Fruit fly (Drosophila melanogaster) whole organism, embryonic: ENCODE results near the gene kibra.

Experiments used
- ATbp ChIP-seq: fragments of 200-800 bp; sonication (Bioruptor generic); optimal IDR thresholded peaks from 2 replicates; lab custom pipeline; 2017; ENCODE audit warnings: missing biosample characterization, mild to moderate bottlenecking, missing genetic modification characterization, missing genetic modification reagents
- Asciz ChIP-seq: fragments of 200-800 bp; sonication (Bioruptor generic); optimal IDR thresholded peaks from 2 replicates; lab custom pipeline; 2017; ENCODE audit warnings: missing biosample characterization, mild to moderate bottlenecking, missing genetic modification characterization, missing genetic modification reagents
- CG10959 ChIP-seq: fragments of 200-800 bp; sonication (Bioruptor generic); IDR thresholded peaks from 2 replicates; pipeline ENCODE4 v1.3.6; 2022; ENCODE audit warnings: missing biosample characterization, missing genetic modification characterization
- CG12299 ChIP-seq: fragments of 200-800 bp; sonication (Bioruptor generic); optimal IDR thresholded peaks from 2 replicates; lab custom pipeline; 2018; ENCODE audit warnings: missing biosample characterization, mild to moderate bottlenecking, missing genetic modification characterization
- CG14050 ChIP-seq: fragments of 200-800 bp; sonication (Bioruptor generic); IDR thresholded peaks from 3 replicates; pipeline ENCODE4 v1.3.6; 2022; ENCODE audit warnings: missing biosample characterization, missing genetic modification characterization
- CG14860 ChIP-seq: fragments of 200-800 bp; sonication (Bioruptor generic); IDR thresholded peaks from 3 replicates; pipeline ENCODE4 v1.3.6; 2022; ENCODE audit warnings: missing biosample characterization, missing genetic modification characterization; ENCODE audit not compliant: partially characterized antibody
- CG14965 ChIP-seq: fragments of 200-800 bp; sonication (Bioruptor generic); optimal IDR thresholded peaks from 2 replicates; lab custom pipeline; 2016; ENCODE audit warnings: missing biosample characterization, missing genetic modification characterization, borderline replicate concordance
- CG15269 ChIP-seq: fragments of 200-800 bp; sonication (Bioruptor generic); optimal IDR thresholded peaks from 2 replicates; lab custom pipeline; 2018; ENCODE audit warnings: missing biosample characterization, mild to moderate bottlenecking, missing genetic modification characterization, moderate library complexity
- CG16863 ChIP-seq: fragments of 200-800 bp; sonication (Bioruptor generic); optimal IDR thresholded peaks from 3 replicates; lab custom pipeline; 2016; ENCODE audit warnings: missing biosample characterization, missing genetic modification characterization
- CG17829 ChIP-seq: fragments of 200-800 bp; optimal IDR thresholded peaks from 2 replicates; lab custom pipeline; 2019; ENCODE audit warnings: missing biosample characterization, mild to moderate bottlenecking, missing genetic modification characterization, moderate library complexity
- CG1792 ChIP-seq: fragments of 200-800 bp; sonication (Bioruptor generic); optimal IDR thresholded peaks from 2 replicates; lab custom pipeline; 2016; ENCODE audit warnings: missing biosample characterization, missing genetic modification characterization
- CG2116 ChIP-seq: fragments of 200-800 bp; sonication (Bioruptor generic); optimal IDR thresholded peaks from 3 replicates; lab custom pipeline; 2018; ENCODE audit warnings: missing biosample characterization, mild to moderate bottlenecking, missing genetic modification characterization
- CG2199 ChIP-seq: fragments of 200-800 bp; sonication (Bioruptor generic); IDR thresholded peaks from 3 replicates; pipeline ENCODE4 v1.3.6; 2022; ENCODE audit warnings: missing biosample characterization, missing genetic modification characterization
- CG2875 ChIP-seq: fragments of 200-800 bp; sonication (Bioruptor generic); optimal IDR thresholded peaks from 2 replicates; lab custom pipeline; 2017; ENCODE audit warnings: missing biosample characterization, mild to moderate bottlenecking, missing genetic modification characterization, missing genetic modification reagents
- CG31388 ChIP-seq: fragments of 200-800 bp; sonication (Bioruptor generic); optimal IDR thresholded peaks from 2 replicates; lab custom pipeline; 2016; ENCODE audit warnings: missing biosample characterization, missing genetic modification characterization
- CG3407 ChIP-seq: fragments of 200-800 bp; sonication (Bioruptor generic); optimal IDR thresholded peaks from 2 replicates; lab custom pipeline; 2018; ENCODE audit warnings: missing biosample characterization, mild to moderate bottlenecking, missing genetic modification characterization
- CG6175 ChIP-seq: fragments of 200-800 bp; sonication (Bioruptor generic); IDR thresholded peaks from 3 replicates; pipeline ENCODE4 v1.3.6; 2022; ENCODE audit warnings: missing biosample characterization, missing genetic modification characterization
- CG6254 ChIP-seq: fragments of 200-800 bp; sonication (Bioruptor generic); optimal IDR thresholded peaks from 3 replicates; lab custom pipeline; 2017; ENCODE audit warnings: mild to moderate bottlenecking, missing biosample characterization, missing genetic modification reagents, missing genetic modification characterization
- CG6689 ChIP-seq: fragments of 200-800 bp; sonication (Bioruptor generic); IDR thresholded peaks from 2 replicates; pipeline ENCODE4 v1.3.6; 2022; ENCODE audit warnings: missing biosample characterization, missing genetic modification characterization
- CG8359 ChIP-seq: fragments of 200-800 bp; sonication (Bioruptor generic); optimal IDR thresholded peaks from 2 replicates; lab custom pipeline; 2017; ENCODE audit warnings: missing biosample characterization, mild to moderate bottlenecking, missing genetic modification characterization, borderline replicate concordance
- CG9727 ChIP-seq: fragments of 200-800 bp; sonication (Bioruptor generic); optimal IDR thresholded peaks from 3 replicates; lab custom pipeline; 2017; ENCODE audit warnings: missing biosample characterization, mild to moderate bottlenecking, missing genetic modification characterization
- CG9817 ChIP-seq: fragments of 200-800 bp; sonication (Bioruptor generic); optimal IDR thresholded peaks from 2 replicates; lab custom pipeline; 2018; ENCODE audit warnings: missing biosample characterization, mild to moderate bottlenecking, missing genetic modification characterization, moderate library complexity
- ERR ChIP-seq: fragments of 200-800 bp; sonication (Bioruptor generic); optimal IDR thresholded peaks from 2 replicates; lab custom pipeline; 2016; ENCODE audit warnings: missing biosample characterization, missing genetic modification characterization
- Fer3 ChIP-seq: fragments of 200-800 bp; sonication (Bioruptor generic); optimal IDR thresholded peaks from 2 replicates; lab custom pipeline; 2018; ENCODE audit warnings: missing biosample characterization, mild to moderate bottlenecking, missing genetic modification characterization, moderate library complexity
- Gug ChIP-seq: fragments of 200-800 bp; sonication (Bioruptor generic); IDR thresholded peaks from 4 replicates; pipeline ENCODE4 v1.3.6; 2022; ENCODE audit warnings: missing biosample characterization, missing genetic modification characterization
- HmgZ ChIP-seq: fragments of 200-800 bp; sonication (Bioruptor generic); optimal IDR thresholded peaks from 2 replicates; lab custom pipeline; 2018; ENCODE audit warnings: missing biosample characterization, mild to moderate bottlenecking, missing genetic modification characterization
- Lhr ChIP-seq: fragments of 200-800 bp; sonication (Bioruptor generic); optimal IDR thresholded peaks from 3 replicates; lab custom pipeline; 2017; ENCODE audit warnings: mild to moderate bottlenecking, missing biosample characterization, missing genetic modification reagents, missing genetic modification characterization
- MESR4 ChIP-seq: fragments of 200-800 bp; sonication (Bioruptor generic); optimal IDR thresholded peaks from 2 replicates; lab custom pipeline; 2018; ENCODE audit warnings: missing biosample characterization, mild to moderate bottlenecking, missing genetic modification characterization, moderate library complexity
- Stat92E ChIP-seq, 3 experiments: fragments of >200 bp in 2 of 3; fragments of 200-800 bp in 1 of 3; sonication (Bioruptor generic) in 1 of 3; optimal IDR thresholded peaks; 2 replicates each; lab custom pipeline; 2017 to 2019; ENCODE audit warnings: missing biosample characterization in 3 of 3, missing genetic modification characterization in 3 of 3, mild to moderate bottlenecking in 1 of 3, moderate library complexity in 1 of 3
- Xrp1 ChIP-seq: fragments of 200-800 bp; sonication (Bioruptor generic); IDR thresholded peaks from 2 replicates; pipeline ENCODE4 v1.3.6; 2022; ENCODE audit warnings: missing biosample characterization, missing genetic modification characterization
- amos ChIP-seq: fragments of 200-800 bp; sonication (Bioruptor generic); IDR thresholded peaks from 2 replicates; pipeline ENCODE4 v1.3.6; 2022; ENCODE audit warnings: missing biosample characterization, missing genetic modification characterization; ENCODE audit not compliant: partially characterized antibody
- ap ChIP-seq: fragments of 200-800 bp; sonication (Bioruptor generic); IDR thresholded peaks from 2 replicates; pipeline ENCODE4 v1.3.6; 2022; ENCODE audit warnings: missing biosample characterization, missing genetic modification characterization
- az2 ChIP-seq: fragments of 200-800 bp; sonication (Bioruptor generic); optimal IDR thresholded peaks from 3 replicates; lab custom pipeline; 2016; ENCODE audit warnings: missing biosample characterization, missing genetic modification characterization
- chn ChIP-seq: fragments of 200-800 bp; sonication (Bioruptor generic); optimal IDR thresholded peaks from 2 replicates; lab custom pipeline; 2016; ENCODE audit warnings: missing biosample characterization, missing genetic modification characterization
- fd64A ChIP-seq: fragments of 200-800 bp; sonication (Bioruptor generic); optimal IDR thresholded peaks from 3 replicates; lab custom pipeline; 2018; ENCODE audit warnings: missing biosample characterization, mild to moderate bottlenecking, missing genetic modification characterization
- fru ChIP-seq: fragments of >200 bp; optimal IDR thresholded peaks from 2 replicates; lab custom pipeline; 2017
- gcm2 ChIP-seq: fragments of 200-800 bp; sonication (Bioruptor generic); optimal IDR thresholded peaks from 2 replicates; lab custom pipeline; 2016; ENCODE audit warnings: missing biosample characterization, missing genetic modification characterization
- grau ChIP-seq: fragments of 200-800 bp; optimal IDR thresholded peaks from 3 replicates; lab custom pipeline; 2019; ENCODE audit warnings: missing biosample characterization, mild to moderate bottlenecking, missing genetic modification characterization, moderate library complexity
- jumu ChIP-seq: fragments of 200-800 bp; sonication (Bioruptor generic); optimal IDR thresholded peaks from 3 replicates; lab custom pipeline; 2016; ENCODE audit warnings: missing biosample characterization, missing genetic modification characterization
- ken ChIP-seq: fragments of 200-800 bp; sonication (Bioruptor generic); IDR thresholded peaks from 3 replicates; pipeline ENCODE4 v1.3.6; 2022; ENCODE audit warnings: missing biosample characterization, missing genetic modification characterization
- otp ChIP-seq: fragments of 200-800 bp; sonication (Bioruptor generic); IDR thresholded peaks from 3 replicates; pipeline ENCODE4, ENCODE4 v1.3.6; 2022; ENCODE audit warnings: missing biosample characterization, missing genetic modification characterization
- pan ChIP-seq, 4 experiments: fragments of >200 bp in 3 of 4; fragments of 200-800 bp in 1 of 4; sonication (Bioruptor generic) in 1 of 4; optimal IDR thresholded peaks in 3 of 4; IDR thresholded peaks in 1 of 4; 2 replicates each; pipeline versions ENCODE4 v1.3.6 to Lab custom; 2017 to 2022; ENCODE audit warnings: missing biosample characterization in 2 of 4, missing genetic modification characterization in 2 of 4, mixed read lengths in 1 of 4
- pnt ChIP-seq: fragments of 200-800 bp; sonication (Bioruptor generic); optimal IDR thresholded peaks from 3 replicates; lab custom pipeline; 2016; ENCODE audit warnings: missing biosample characterization, missing genetic modification characterization
- run ChIP-seq: fragments of 200-800 bp; sonication (Bioruptor generic); optimal IDR thresholded peaks from 3 replicates; lab custom pipeline; 2018; ENCODE audit warnings: missing biosample characterization, mild to moderate bottlenecking, missing genetic modification characterization
- salm ChIP-seq: fragments of 200-800 bp; sonication (Bioruptor generic); optimal IDR thresholded peaks from 2 replicates; lab custom pipeline; 2018; ENCODE audit warnings: missing biosample characterization, mild to moderate bottlenecking, missing genetic modification characterization
- tin ChIP-seq: fragments of 200-800 bp; sonication (Bioruptor generic); optimal IDR thresholded peaks from 3 replicates; lab custom pipeline; 2016; ENCODE audit warnings: missing biosample characterization, missing genetic modification characterization
- vnd ChIP-seq: fragments of 200-800 bp; sonication (Bioruptor generic); IDR thresholded peaks from 3 replicates; pipeline ENCODE4 v1.3.6; 2022; ENCODE audit warnings: missing biosample characterization, missing genetic modification characterization; ENCODE audit not compliant: partially characterized antibody
- zen ChIP-seq: fragments of 200-800 bp; sonication (Bioruptor generic); optimal IDR thresholded peaks from 3 replicates; lab custom pipeline; 2018; ENCODE audit warnings: missing biosample characterization, mild to moderate bottlenecking, missing genetic modification characterization, moderate library complexity

The kibra gene

DNA sequence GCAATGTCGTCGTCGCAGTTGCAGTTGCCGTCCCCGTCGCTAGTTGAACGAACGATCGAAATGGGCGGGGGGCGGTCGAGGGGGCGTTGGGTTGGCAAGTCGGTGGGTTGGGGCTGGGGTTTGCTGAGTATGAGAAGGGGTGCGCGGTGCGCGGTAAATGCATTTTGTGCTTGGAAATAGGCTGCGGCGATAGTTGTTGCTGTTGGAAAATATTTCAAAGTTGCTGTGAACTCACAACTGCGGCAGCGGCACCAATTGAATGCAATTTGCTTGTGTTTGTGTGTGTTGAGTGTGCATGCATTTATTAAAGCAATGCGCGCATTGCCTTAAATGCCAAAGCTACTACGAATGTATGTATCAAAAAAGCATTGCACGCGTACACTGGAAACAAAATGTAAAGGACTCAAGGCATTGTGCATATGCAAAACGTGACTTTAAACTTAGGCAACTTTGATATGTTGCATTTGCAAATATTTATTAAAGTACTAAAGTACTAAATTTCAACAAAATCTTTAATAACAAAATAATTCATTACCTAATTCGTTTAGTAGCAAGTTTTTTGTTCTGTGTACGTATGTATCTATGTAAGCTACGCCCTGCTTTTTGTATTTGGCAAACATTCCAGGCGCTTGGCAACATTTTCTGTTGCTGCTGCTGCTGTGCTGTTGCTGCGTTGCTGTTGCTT is 9.0 kb downstream of the kibra start (continued):
- TF ChIP-seq CG3407 (GFP tag; lab: Kevin White, UChicago) (peak; percentile 29), CG14050 (GFP tag; lab: Robert Waterston, UW) (no peak), vnd (GFP tag; lab: Robert Waterston, UW) (no peak), Xrp1 (peak; percentile 52), ken (GFP tag; lab: Robert Waterston, UW) (0 out of 3 replicates have a peak, but pooled peaks have one; percentile 34), CG31388 (GFP tag; lab: Kevin White, UChicago) (no peak), grau (peak; percentile 54), otp (GFP tag; lab: Robert Waterston, UW) (0 out of 3 replicates have a peak, but pooled peaks have one; percentile 19), CG15269 (peak; percentile 27), Gug (GFP tag; lab: Robert Waterston, UW) (0 out of 4 replicates have a peak, but pooled peaks have one; percentile 13), CG17829 (tag; lab: Kevin White, UChicago) (peak; percentile 40), CG9817 (tag; lab: Kevin White, UChicago) (no peak), run (tag; lab: Kevin White, UChicago) (peak; percentile 15), Lhr (GFP tag; lab: Kevin White, UChicago) (peak; percentile 39), CG8359 (no peak), CG1792 (no peak), CG9727 (GFP tag; lab: Kevin White, UChicago) (peak; percentile 9), tin (GFP tag; lab: Kevin White, UChicago) (no peak), amos (no peak), CG2199 (GFP tag; lab: Robert Waterston, UW) (peak; percentile 52; the same call in 1 of the 3 replicates), fru (lab: Kevin White, UChicago) (no peak), CG12299 (tag; lab: Kevin White, UChicago) (no peak), gcm2 (GFP tag; lab: Kevin White, UChicago) (peak; percentile 2), az2 (GFP tag; lab: Kevin White, UChicago) (peak; percentile 46), pnt (GFP tag; lab: Kevin White, UChicago) (peak; percentile 50), Fer3 (tag; lab: Kevin White, UChicago) (peak; percentile 26), ERR (GFP tag; lab: Kevin White, UChicago) (no peak), CG16863 (GFP tag; lab: Kevin White, UChicago) (peak; percentile 31), salm (tag; lab: Kevin White, UChicago) (peak; percentile 36), CG10959 (peak; percentile 19; the same call in 1 of the 2 replicates), Asciz (peak; percentile 35), CG2116 (no peak), ATbp (peak; percentile 63), CG6689 (peak; percentile 48), MESR4 (GFP tag; lab: Kevin White, UChicago) (no peak), Stat92E (GFP tag; optimal IDR thresholded peaks at IDR 0.05; lab: Kevin White, UChicago) (no peak), HmgZ (tag; lab: Kevin White, UChicago) (no peak), chn (GFP tag; lab: Kevin White, UChicago) (peak; percentile 39), CG2875 (GFP tag; lab: Kevin White, UChicago) (peak; percentile 33), CG14965 (GFP tag; lab: Kevin White, UChicago) (no peak), fd64A (GFP tag; lab: Kevin White, UChicago) (no peak), zen (tag; lab: Kevin White, UChicago) (peak; percentile 31), CG6254 (GFP tag; lab: Kevin White, UChicago) (peak; percentile 73), CG6175 (GFP tag; lab: Robert Waterston, UW) (0 out of 3 replicates have a peak, but pooled peaks have one; percentile 52), ap (GFP tag; lab: Robert Waterston, UW) (0 out of 2 replicates have a peak, but pooled peaks have one; percentile 12), pan (optimal IDR thresholded peaks at IDR 0.05; lab: Kevin White, UChicago) (no peak), pan (GFP tag; optimal IDR thresholded peaks at IDR 0.05 in 1 of 2, IDR thresholded peaks at IDR 0.05 in 1 of 2) (no peak), jumu (GFP tag; lab: Kevin White, UChicago) (peak; percentile 11), CG14860 (no peak)
